Worm (Caenorhabditis elegans) whole organism, L2 larva: Measurements from ENCODE around the gene F28G4.4.

Source experiments
- F13H6.1 ChIP-seq: sonication (generic microtip); optimal IDR thresholded peaks from 2 replicates; lab custom pipeline; 2016; ENCODE audit warnings: missing genetic modification characterization, missing compliant biosample characterization
- R02D3.7 ChIP-seq: fragments of 150-350 bp; optimal IDR thresholded peaks from 2 replicates; lab custom pipeline; 2014; ENCODE audit warnings: missing biosample characterization, missing genetic modification characterization
- Y55F3AM.14 ChIP-seq: fragments of 200-800 bp; sonication (Bioruptor generic); optimal IDR thresholded peaks from 2 replicates; lab custom pipeline; 2018; ENCODE audit warnings: mild to moderate bottlenecking, missing genetic modification characterization, missing compliant biosample characterization
- ZK546.5 ChIP-seq: sonication (generic microtip); optimal IDR thresholded peaks from 2 replicates; lab custom pipeline; 2017; ENCODE audit warnings: missing biosample characterization, missing genetic modification characterization
- alr-1 ChIP-seq: fragments of 150-350 bp; optimal IDR thresholded peaks from 2 replicates; lab custom pipeline; 2014; ENCODE audit warnings: missing biosample characterization, missing genetic modification characterization
- aly-2 ChIP-seq: fragments of 150-350 bp; optimal IDR thresholded peaks from 2 replicates; lab custom pipeline; 2014; ENCODE audit warnings: missing biosample characterization, missing genetic modification characterization
- ama-1 ChIP-seq: fragments of 150-350 bp; optimal IDR thresholded peaks from 2 replicates; lab custom pipeline; 2018; ENCODE audit warnings: inconsistent platforms
- blmp-1 ChIP-seq: sonication (generic microtip); optimal IDR thresholded peaks from 2 replicates; lab custom pipeline; 2017; ENCODE audit warnings: missing genetic modification characterization, mild to moderate bottlenecking, missing compliant biosample characterization, antibody characterized with exemption, moderate library complexity; ENCODE audit not compliant: insufficient read depth
- ceh-16 ChIP-seq: fragments of 150-350 bp; optimal IDR thresholded peaks from 2 replicates; lab custom pipeline; 2014; ENCODE audit warnings: missing biosample characterization, missing genetic modification characterization
- crh-2 ChIP-seq: sonication (generic microtip); optimal IDR thresholded peaks from 2 replicates; lab custom pipeline; 2017; ENCODE audit warnings: missing biosample characterization, missing genetic modification characterization
- dmd-4 ChIP-seq: sonication (generic microtip); optimal IDR thresholded peaks from 2 replicates; lab custom pipeline; 2017; ENCODE audit warnings: missing biosample characterization, missing genetic modification characterization
- egl-27 ChIP-seq: sonication (generic microtip); optimal IDR thresholded peaks from 3 replicates; lab custom pipeline; 2017; ENCODE audit warnings: missing biosample characterization, missing genetic modification reagents, missing genetic modification characterization
- elt-1 ChIP-seq: fragments of 150-350 bp; optimal IDR thresholded peaks from 2 replicates; lab custom pipeline; 2014; ENCODE audit warnings: missing biosample characterization, missing genetic modification characterization
- fos-1 ChIP-seq: fragments of 150-350 bp; optimal IDR thresholded peaks from 2 replicates; lab custom pipeline; 2014; ENCODE audit warnings: missing biosample characterization, missing genetic modification characterization
- gmeb-1 ChIP-seq: fragments of 150-350 bp; optimal IDR thresholded peaks from 2 replicates; lab custom pipeline; 2014; ENCODE audit warnings: missing biosample characterization, missing genetic modification characterization
- lin-11 ChIP-seq: fragments of 150-350 bp; sonication (generic microtip); optimal IDR thresholded peaks from 2 replicates; lab custom pipeline; 2014; ENCODE audit warnings: missing biosample characterization, missing genetic modification characterization, inconsistent platforms, mixed read lengths
- lin-13 ChIP-seq: fragments of 150-350 bp; optimal IDR thresholded peaks from 2 replicates; lab custom pipeline; 2014; ENCODE audit warnings: missing biosample characterization, missing genetic modification reagents, missing genetic modification characterization
- lin-39 ChIP-seq: fragments of 150-350 bp; optimal IDR thresholded peaks from 2 replicates; lab custom pipeline; 2014; ENCODE audit warnings: missing biosample characterization, missing genetic modification reagents, missing genetic modification characterization
- mab-5 ChIP-seq: fragments of 150-350 bp; optimal IDR thresholded peaks from 2 replicates; lab custom pipeline; 2014; ENCODE audit warnings: missing biosample characterization, missing genetic modification characterization
- mbf-1 ChIP-seq: sonication (generic microtip); optimal IDR thresholded peaks from 2 replicates; lab custom pipeline; 2017; ENCODE audit warnings: missing biosample characterization, missing genetic modification characterization
- mdl-1 ChIP-seq, 2 experiments: fragments of 150-350 bp in 1 of 2; sonication (generic microtip) in 1 of 2; optimal IDR thresholded peaks; 2 replicates each; lab custom pipeline; 2017; ENCODE audit warnings: missing biosample characterization in 2 of 2, missing genetic modification characterization in 2 of 2
- nhr-10 ChIP-seq: sonication (generic microtip); optimal IDR thresholded peaks from 2 replicates; lab custom pipeline; 2017; ENCODE audit warnings: missing biosample characterization, missing genetic modification characterization
- nhr-23 ChIP-seq: fragments of 150-350 bp; optimal IDR thresholded peaks from 2 replicates; lab custom pipeline; 2014; ENCODE audit warnings: missing biosample characterization, missing genetic modification reagents, missing genetic modification characterization
- nhr-6 ChIP-seq: fragments of 150-350 bp; optimal IDR thresholded peaks from 2 replicates; lab custom pipeline; 2014; ENCODE audit warnings: missing biosample characterization, missing genetic modification characterization
- nhr-77 ChIP-seq: fragments of 150-350 bp; optimal IDR thresholded peaks from 2 replicates; lab custom pipeline; 2014; ENCODE audit warnings: missing biosample characterization, missing genetic modification characterization
- peb-1 ChIP-seq: fragments of 150-350 bp; optimal IDR thresholded peaks from 2 replicates; lab custom pipeline; 2014; ENCODE audit warnings: missing biosample characterization, missing genetic modification characterization
- skn-1 ChIP-seq: sonication (generic microtip); optimal IDR thresholded peaks from 2 replicates; lab custom pipeline; 2017; ENCODE audit warnings: missing biosample characterization, missing genetic modification characterization
- sma-3 ChIP-seq: sonication (generic microtip); optimal IDR thresholded peaks from 2 replicates; lab custom pipeline; 2016; ENCODE audit warnings: missing genetic modification reagents, missing genetic modification characterization, missing compliant biosample characterization
- sma-9 ChIP-seq, 2 experiments: fragments of 150-350 bp in 1 of 2; sonication (generic microtip) in 1 of 2; optimal IDR thresholded peaks; 2 replicates each; lab custom pipeline; 2014 to 2016; ENCODE audit warnings: missing genetic modification characterization in 2 of 2, mild to moderate bottlenecking in 1 of 2, missing biosample characterization in 1 of 2, missing compliant biosample characterization in 1 of 2, missing genetic modification reagents in 1 of 2, moderate library complexity in 1 of 2
- zag-1 ChIP-seq: fragments of 150-350 bp; optimal IDR thresholded peaks from 2 replicates; lab custom pipeline; 2014; ENCODE audit warnings: missing biosample characterization, missing genetic modification characterization
- ztf-1 ChIP-seq: fragments of 200-800 bp; sonication (Bioruptor generic); conservative IDR thresholded peaks from 2 replicates; pipeline ENCODE4 v1.3.6; 2022; ENCODE audit warnings: missing genetic modification characterization, missing compliant biosample characterization
- ztf-11 ChIP-seq: sonication (generic microtip); optimal IDR thresholded peaks from 2 replicates; lab custom pipeline; 2017; ENCODE audit warnings: missing biosample characterization, missing genetic modification characterization
- ztf-4 ChIP-seq: fragments of 150-350 bp; optimal IDR thresholded peaks from 2 replicates; lab custom pipeline; 2014; ENCODE audit warnings: missing biosample characterization, missing genetic modification characterization

The F28G4.4 gene

DNA sequence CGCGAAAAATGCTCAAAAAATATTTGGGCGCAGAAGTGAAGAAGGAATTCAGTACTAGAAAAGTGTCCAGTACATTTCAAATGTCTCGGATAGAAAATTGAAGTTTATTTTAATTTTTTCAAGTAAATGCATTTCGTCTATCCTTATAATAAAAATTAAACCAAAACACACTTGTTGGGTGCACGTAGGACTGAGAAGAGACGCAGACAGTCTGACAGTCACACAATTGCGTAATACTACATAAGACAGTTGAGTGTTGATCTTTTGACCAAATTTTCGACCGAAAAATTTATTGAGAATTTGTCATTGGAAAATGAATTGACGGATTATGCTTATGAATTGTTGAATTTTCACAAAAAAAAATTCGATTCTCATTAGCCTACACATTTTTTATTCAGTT is 23.8 kb upstream of the F28G4.4 start, which contains the start of gene oac-7 (continued):
- TF ChIP-seq lin-39 (tag; lab: Kevin White, UChicago) (no peak), fos-1 (peak; percentile 43)

DNA sequence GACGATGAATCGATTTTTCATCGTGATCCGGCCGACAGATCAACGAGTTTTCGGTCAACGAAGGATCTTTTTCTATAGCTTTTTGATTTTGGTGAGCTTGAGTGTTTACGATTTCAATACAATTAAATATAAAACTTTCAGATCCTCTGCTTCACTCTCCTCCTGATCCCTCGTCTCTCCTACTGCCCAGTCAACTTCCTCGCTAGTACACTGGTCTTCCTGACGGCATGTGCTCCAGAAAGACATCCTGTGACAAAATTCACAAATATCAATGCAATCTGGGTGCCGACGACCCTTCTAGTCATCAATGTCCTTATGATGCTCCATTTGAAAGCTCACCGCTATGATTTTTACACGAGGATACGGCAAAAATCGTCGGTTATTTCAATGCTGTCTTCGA is 22.6 kb upstream of the F28G4.4 start:
- TF ChIP-seq sma-3 (GFP tag; lab: Kevin White, UChicago) (no peak), lin-11 (tag; lab: Kevin White, UChicago) (no peak), fos-1 (no peak)

- TF ChIP-seq mab-5 (tag; lab: Kevin White, UChicago) (no peak), elt-1 (tag; lab: Kevin White, UChicago) (no peak), R02D3.7 (tag; lab: Kevin White, UChicago) (no peak), ama-1 (lab: Kevin White, UChicago) (no peak), aly-2 (no peak), mbf-1 (no peak)
These were observed 21.6 kb upstream of the F28G4.4 start, which contains the start of gene srxa-7 for ce11 chrV:16307253-16307652. srxa-7 (plus strand) TSS chrV:16307553.

- peak; percentile 71 for TF ChIP-seq fos-1
- no peak for TF ChIP-seq aly-2
These were observed 16.7 kb upstream of the F28G4.4 start, which contains the start of the genes C31A11.13 and oac-6 for ce11 chrV:16302439-16302838. C31A11.13 (minus strand) TSS chrV:16302551. oac-6 (plus strand) TSS chrV:16302717.

ce11 chrV:16300276-16300675 is 14.6 kb upstream of the F28G4.4 start, which contains the start of gene srbc-82:
srbc-82 (plus strand) TSS chrV:16300576.
- no peak for TF ChIP-seq zag-1 (tag; lab: Kevin White, UChicago)
- TF ChIP-seq dmd-4, result no peak
- TF ChIP-seq Y55F3AM.14, result no peak
- no peak for TF ChIP-seq ama-1 (lab: Kevin White, UChicago)
- TF ChIP-seq skn-1 (tag; lab: Kevin White, UChicago), result no peak
- no peak for TF ChIP-seq nhr-23 (tag; lab: Kevin White, UChicago)
- TF ChIP-seq peb-1, result no peak
- TF ChIP-seq egl-27 (tag; lab: Kevin White, UChicago), result no peak
- no peak for TF ChIP-seq alr-1 (tag; lab: Kevin White, UChicago)
- no peak for TF ChIP-seq ZK546.5
- TF ChIP-seq ztf-4 (tag; lab: Kevin White, UChicago), result no peak
- no peak for TF ChIP-seq fos-1
- TF ChIP-seq lin-11 (tag; lab: Kevin White, UChicago), result no peak
- TF ChIP-seq aly-2, result no peak
- no peak for TF ChIP-seq nhr-10 (tag; lab: Kevin White, UChicago)
- no peak for TF ChIP-seq mdl-1 (tag; optimal IDR thresholded peaks at IDR 0.05; lab: Kevin White, UChicago)
- no peak for TF ChIP-seq ztf-1 (GFP tag; lab: Robert Waterston, UW)
- TF ChIP-seq blmp-1 (tag; lab: Kevin White, UChicago), result no peak
- no peak for TF ChIP-seq crh-2 (tag; lab: Kevin White, UChicago)
- TF ChIP-seq R02D3.7 (tag; lab: Kevin White, UChicago), result no peak

ce11 chrV:16299834-16300233 is 14.1 kb upstream of the F28G4.4 start:
- TF ChIP-seq mdl-1 (tag; optimal IDR thresholded peaks at IDR 0.05; lab: Kevin White, UChicago) (no peak), lin-39 (tag; lab: Kevin White, UChicago) (no peak), F13H6.1 (tag; lab: Kevin White, UChicago) (no peak), egl-27 (tag; lab: Kevin White, UChicago) (no peak)

- TF ChIP-seq mbf-1, result no peak
- no peak for TF ChIP-seq ztf-1 (GFP tag; lab: Robert Waterston, UW)
- TF ChIP-seq sma-3 (GFP tag; lab: Kevin White, UChicago), result no peak
- TF ChIP-seq nhr-77 (tag; lab: Kevin White, UChicago), result no peak
- no peak for TF ChIP-seq mab-5 (tag; lab: Kevin White, UChicago)
- TF ChIP-seq ztf-11 (tag; lab: Kevin White, UChicago), result no peak
- no peak for TF ChIP-seq gmeb-1 (tag; lab: Kevin White, UChicago)
- no peak for TF ChIP-seq crh-2 (tag; lab: Kevin White, UChicago)
- TF ChIP-seq peb-1, result no peak
- TF ChIP-seq aly-2, result no peak
- TF ChIP-seq sma-9 (GFP tag; optimal IDR thresholded peaks at IDR 0.05; lab: Kevin White, UChicago), result no peak
- no peak for TF ChIP-seq sma-9 (tag; optimal IDR thresholded peaks at IDR 0.05; lab: Kevin White, UChicago)
- TF ChIP-seq ceh-16 (tag; lab: Kevin White, UChicago), result no peak
- TF ChIP-seq lin-11 (tag; lab: Kevin White, UChicago), result no peak
- no peak for TF ChIP-seq ama-1 (lab: Kevin White, UChicago)
- no peak for TF ChIP-seq lin-13 (GFP tag; lab: Kevin White, UChicago)
- no peak for TF ChIP-seq lin-39 (tag; lab: Kevin White, UChicago)
- no peak for TF ChIP-seq nhr-10 (tag; lab: Kevin White, UChicago)
- TF ChIP-seq nhr-23 (tag; lab: Kevin White, UChicago), result no peak
- no peak for TF ChIP-seq nhr-6
These were observed 13.0 kb upstream of the F28G4.4 start, which contains the start of gene srbc-84 for ce11 chrV:16298669-16299068. srbc-84 (plus strand) TSS chrV:16298969.
